Worm (Caenorhabditis elegans) whole organism, L1 larva: ENCODE results near the gene C17H12.2.

Experiments
- C04F5.9 ChIP-seq: sonication (generic microtip); optimal IDR thresholded peaks from 2 replicates; lab custom pipeline; 2016; ENCODE audit warnings: missing genetic modification characterization, missing compliant biosample characterization
- C16A3.4 ChIP-seq: fragments of 150-350 bp; optimal IDR thresholded peaks from 2 replicates; lab custom pipeline; 2014; ENCODE audit warnings: missing biosample characterization, missing genetic modification characterization
- aha-1 ChIP-seq: fragments of 150-350 bp; optimal IDR thresholded peaks from 2 replicates; lab custom pipeline; 2014; ENCODE audit warnings: missing biosample characterization, missing genetic modification characterization
- aly-2 ChIP-seq: fragments of 150-350 bp; optimal IDR thresholded peaks from 2 replicates; lab custom pipeline; 2014; ENCODE audit warnings: missing biosample characterization, missing genetic modification characterization
- ama-1 ChIP-seq: fragments of 150-350 bp; optimal IDR thresholded peaks from 2 replicates; lab custom pipeline; 2014
- blmp-1 ChIP-seq: fragments of 150-350 bp; optimal IDR thresholded peaks from 2 replicates; lab custom pipeline; 2014; ENCODE audit warnings: missing biosample characterization, missing genetic modification characterization
- ceh-8 ChIP-seq: fragments of 200-800 bp; sonication (Bioruptor generic); optimal IDR thresholded peaks from 2 replicates; lab custom pipeline; 2018; ENCODE audit warnings: mild to moderate bottlenecking, missing genetic modification characterization, moderate library complexity, missing compliant biosample characterization
- ceh-82 ChIP-seq, 3 experiments: fragments of 150-350 bp in 1 of 3; sonication (generic microtip) in 2 of 3; optimal IDR thresholded peaks; 2 replicates each; lab custom pipeline; 2014 to 2017; ENCODE audit warnings: missing biosample characterization in 3 of 3, missing genetic modification characterization in 3 of 3
- ceh-88 ChIP-seq: fragments of 200-800 bp; sonication (Bioruptor generic); IDR thresholded peaks from 2 replicates; pipeline ENCODE4 v1.3.6; 2022; ENCODE audit warnings: missing genetic modification characterization, missing compliant biosample characterization
- egl-13 ChIP-seq: sonication (generic microtip); optimal IDR thresholded peaks from 2 replicates; lab custom pipeline; 2016; ENCODE audit warnings: missing genotype, missing genetic modification reagents, missing genetic modification characterization, missing compliant biosample characterization
- elt-2 ChIP-seq: sonication (generic microtip); optimal IDR thresholded peaks from 2 replicates; lab custom pipeline; 2016; ENCODE audit warnings: missing genetic modification characterization, mild to moderate bottlenecking, inconsistent platforms, missing compliant biosample characterization, missing genetic modification reagents
- ets-5 ChIP-seq: fragments of 200-800 bp; sonication (Bioruptor generic); IDR thresholded peaks from 2 replicates; pipeline ENCODE4 v1.3.6; 2022; ENCODE audit warnings: missing genetic modification characterization, missing compliant biosample characterization
- fkh-10 ChIP-seq: sonication (generic microtip); optimal IDR thresholded peaks from 2 replicates; lab custom pipeline; 2017; ENCODE audit warnings: missing biosample characterization, missing genetic modification reagents, missing genetic modification characterization
- fkh-4 ChIP-seq: sonication (generic microtip); optimal IDR thresholded peaks from 2 replicates; lab custom pipeline; 2016; ENCODE audit warnings: missing compliant biosample characterization, missing genetic modification characterization, borderline replicate concordance
- isw-1 ChIP-seq: fragments of 200-800 bp; sonication (Bioruptor generic); IDR thresholded peaks from 2 replicates; pipeline ENCODE4 v1.3.6; 2022; ENCODE audit warnings: missing genetic modification characterization, missing compliant biosample characterization
- jun-1 ChIP-seq: fragments of 150-350 bp; optimal IDR thresholded peaks from 2 replicates; lab custom pipeline; 2014; ENCODE audit warnings: missing biosample characterization, missing genetic modification reagents, missing genetic modification characterization
- lin-14 ChIP-seq: fragments of 200-800 bp; sonication (Bioruptor generic); optimal IDR thresholded peaks from 2 replicates; lab custom pipeline; 2018; ENCODE audit warnings: mild to moderate bottlenecking, missing genetic modification characterization, moderate library complexity, missing compliant biosample characterization
- lin-35 ChIP-seq, 2 experiments: fragments of 150-350 bp; optimal IDR thresholded peaks; 2 replicates each; lab custom pipeline; 2014; ENCODE audit warnings: missing biosample characterization in 2 of 2, missing genetic modification characterization in 2 of 2, missing genetic modification reagents in 2 of 2
- lir-3 ChIP-seq: sonication (generic microtip); optimal IDR thresholded peaks from 2 replicates; lab custom pipeline; 2016; ENCODE audit warnings: mild to moderate bottlenecking, missing genetic modification characterization, moderate library complexity, missing compliant biosample characterization; ENCODE audit not compliant: poor library complexity
- lsy-2 ChIP-seq, 2 experiments: fragments of 150-350 bp; optimal IDR thresholded peaks; 2 replicates each; lab custom pipeline; 2014; ENCODE audit warnings: missing biosample characterization in 2 of 2, missing genetic modification characterization in 2 of 2
- mdl-1 ChIP-seq, 2 experiments: fragments of 150-350 bp; optimal IDR thresholded peaks; 2 replicates each; lab custom pipeline; 2014 to 2017; ENCODE audit warnings: missing biosample characterization in 2 of 2, missing genetic modification characterization in 2 of 2, inconsistent platforms in 1 of 2
- mep-1 ChIP-seq: fragments of 150-350 bp; optimal IDR thresholded peaks from 2 replicates; lab custom pipeline; 2014; ENCODE audit warnings: missing biosample characterization, missing genetic modification characterization
- nhr-12 ChIP-seq: sonication (generic microtip); optimal IDR thresholded peaks from 2 replicates; lab custom pipeline; 2017; ENCODE audit warnings: missing biosample characterization, missing genetic modification characterization
- nhr-19 ChIP-seq: fragments of 200-800 bp; sonication (Bioruptor generic); conservative IDR thresholded peaks from 2 replicates; pipeline ENCODE4 v1.3.6; 2022; ENCODE audit warnings: missing genetic modification characterization, missing compliant biosample characterization
- nhr-20 ChIP-seq: sonication (generic microtip); optimal IDR thresholded peaks from 2 replicates; lab custom pipeline; 2016; ENCODE audit warnings: mild to moderate bottlenecking, missing genetic modification characterization, missing compliant biosample characterization
- nhr-237 ChIP-seq: fragments of 150-350 bp; optimal IDR thresholded peaks from 2 replicates; lab custom pipeline; 2014; ENCODE audit warnings: missing biosample characterization, missing genetic modification characterization
- nhr-47 ChIP-seq: sonication (generic microtip); optimal IDR thresholded peaks from 2 replicates; lab custom pipeline; 2016; ENCODE audit warnings: mild to moderate bottlenecking, missing genetic modification characterization, moderate library complexity, missing compliant biosample characterization
- nhr-71 ChIP-seq: sonication (generic microtip); optimal IDR thresholded peaks from 2 replicates; lab custom pipeline; 2016; ENCODE audit warnings: mild to moderate bottlenecking, missing genetic modification characterization, moderate library complexity, missing compliant biosample characterization
- nhr-76 ChIP-seq: sonication (generic microtip); optimal IDR thresholded peaks from 2 replicates; lab custom pipeline; 2017; ENCODE audit warnings: missing biosample characterization, missing genetic modification characterization
- nhr-84 ChIP-seq: sonication (generic microtip); optimal IDR thresholded peaks from 2 replicates; lab custom pipeline; 2017; ENCODE audit warnings: missing biosample characterization, missing genetic modification characterization
- nhr-85 ChIP-seq: sonication (generic microtip); peaks from one replicate; lab custom pipeline; 2016; ENCODE audit warnings: missing genetic modification characterization, inconsistent platforms, missing compliant biosample characterization
- nhr-90 ChIP-seq: sonication (generic microtip); optimal IDR thresholded peaks from 2 replicates; lab custom pipeline; 2016; ENCODE audit warnings: mild to moderate bottlenecking, missing genetic modification characterization, missing compliant biosample characterization; ENCODE audit not compliant: poor library complexity
- pqm-1 ChIP-seq: sonication (generic microtip); optimal IDR thresholded peaks from 3 replicates; lab custom pipeline; 2017; ENCODE audit warnings: missing biosample characterization, missing genetic modification characterization
- snpc-4 ChIP-seq: fragments of 150-350 bp; optimal IDR thresholded peaks from 2 replicates; lab custom pipeline; 2014; ENCODE audit warnings: missing biosample characterization, missing genetic modification characterization
- snu-23 ChIP-seq: sonication (generic microtip); optimal IDR thresholded peaks from 2 replicates; lab custom pipeline; 2016; ENCODE audit warnings: missing genetic modification characterization, missing compliant biosample characterization
- sox-4 ChIP-seq: sonication (generic microtip); optimal IDR thresholded peaks from 2 replicates; lab custom pipeline; 2016; ENCODE audit warnings: missing genetic modification characterization, missing compliant biosample characterization
- sptf-1 ChIP-seq: fragments of 150-350 bp; optimal IDR thresholded peaks from 2 replicates; lab custom pipeline; 2014; ENCODE audit warnings: missing biosample characterization, missing genetic modification characterization
- sup-37 ChIP-seq: fragments of 200-800 bp; sonication (Bioruptor generic); optimal IDR thresholded peaks from 2 replicates; lab custom pipeline; 2018; ENCODE audit warnings: mild to moderate bottlenecking, missing genetic modification characterization, missing compliant biosample characterization
- tlp-1 ChIP-seq: fragments of 150-350 bp; optimal IDR thresholded peaks from 2 replicates; lab custom pipeline; 2014; ENCODE audit warnings: missing biosample characterization, missing genetic modification characterization
- unc-130 ChIP-seq: fragments of 150-350 bp; optimal IDR thresholded peaks from 2 replicates; lab custom pipeline; 2017; ENCODE audit warnings: missing biosample characterization, missing genetic modification characterization, inconsistent platforms
- unc-30 ChIP-seq: sonication (generic microtip); optimal IDR thresholded peaks from 2 replicates; lab custom pipeline; 2017; ENCODE audit warnings: missing biosample characterization, missing genetic modification characterization
- unc-86 ChIP-seq: sonication (generic microtip); optimal IDR thresholded peaks from 2 replicates; lab custom pipeline; 2016; ENCODE audit warnings: missing genetic modification characterization, missing compliant biosample characterization
- unc-98 ChIP-seq: fragments of 200-800 bp; sonication (Bioruptor generic); IDR thresholded peaks from 2 replicates; pipeline ENCODE4 v1.3.6; 2022; ENCODE audit warnings: missing genetic modification characterization, missing compliant biosample characterization
- vab-15 ChIP-seq: sonication (generic microtip); optimal IDR thresholded peaks from 2 replicates; lab custom pipeline; 2017; ENCODE audit warnings: missing genotype, mild to moderate bottlenecking, missing genetic modification characterization, missing compliant biosample characterization
- zag-1 ChIP-seq: fragments of 150-350 bp; optimal IDR thresholded peaks from 2 replicates; lab custom pipeline; 2014; ENCODE audit warnings: missing biosample characterization, missing genetic modification characterization
- ztf-4 ChIP-seq: fragments of 150-350 bp; optimal IDR thresholded peaks from 2 replicates; lab custom pipeline; 2014; ENCODE audit warnings: missing biosample characterization, missing genetic modification characterization

The C17H12.2 gene

ce11 chrIV:6792380-6793309 is 2.4 kb upstream of the C17H12.2 start:
- peak; percentile 47 for TF ChIP-seq nhr-71 (tag; lab: Kevin White, UChicago)
- TF ChIP-seq snu-23 (GFP tag; lab: Kevin White, UChicago) = peak; percentile 35
- TF ChIP-seq lsy-2 (tag; optimal IDR thresholded peaks at IDR 0.05; lab: Kevin White, UChicago) = no peak
- peak; percentile 2 for TF ChIP-seq elt-2
- no peak for TF ChIP-seq pqm-1 (tag; lab: Kevin White, UChicago)
- TF ChIP-seq snpc-4 (tag; lab: Kevin White, UChicago) = peak; percentile 49
- peak; percentile 32 for TF ChIP-seq nhr-20 (tag; lab: Kevin White, UChicago)
- TF ChIP-seq unc-98 (GFP tag; lab: Robert Waterston, UW) = no peak
- no peak for TF ChIP-seq unc-130 (tag; lab: Kevin White, UChicago)
- TF ChIP-seq aly-2 (tag; lab: Kevin White, UChicago) = peak; percentile 74
- TF ChIP-seq lin-35 (GFP tag; optimal IDR thresholded peaks at IDR 0.05; lab: Kevin White, UChicago) = peak in 1 of 2 experiments; percentile 21
- peak; percentile 43 for TF ChIP-seq nhr-90
- TF ChIP-seq nhr-19 = peak; percentile 41
- TF ChIP-seq fkh-4 (tag; lab: Kevin White, UChicago) = no peak
- TF ChIP-seq, all 84 proteins: peak for 9

- no peak for TF ChIP-seq lir-3
- TF ChIP-seq nhr-76 (tag; lab: Kevin White, UChicago) = no peak
- TF ChIP-seq nhr-84 = no peak
- TF ChIP-seq tlp-1 (tag; lab: Kevin White, UChicago) = no peak
- no peak for TF ChIP-seq lin-35 (GFP tag; optimal IDR thresholded peaks at IDR 0.05; lab: Kevin White, UChicago)
- TF ChIP-seq aly-2 (tag; lab: Kevin White, UChicago) = no peak
- no peak for TF ChIP-seq ztf-4 (tag; lab: Kevin White, UChicago)
- no peak for TF ChIP-seq nhr-71 (tag; lab: Kevin White, UChicago)
- no peak for TF ChIP-seq aha-1 (tag; lab: Kevin White, UChicago)
- no peak for TF ChIP-seq blmp-1 (tag; lab: Kevin White, UChicago)
- TF ChIP-seq sptf-1 (tag; lab: Kevin White, UChicago) = no peak
- TF ChIP-seq unc-30 = no peak
Measured at ce11 chrIV:6789950-6790349, 338 bp downstream of the C17H12.2 start.

- peak; percentile 37 for TF ChIP-seq egl-13
- TF ChIP-seq ceh-88 (GFP tag; lab: Robert Waterston, UW) = no peak
- TF ChIP-seq ceh-8 (GFP tag; lab: Kevin White, UChicago) = peak; percentile 1
- peak; percentile 54 for TF ChIP-seq snpc-4 (tag; lab: Kevin White, UChicago)
- no peak for TF ChIP-seq C04F5.9 (tag; lab: Kevin White, UChicago)
- peak in 1 of 2 experiments; percentile 49 for TF ChIP-seq mdl-1 (tag; optimal IDR thresholded peaks at IDR 0.05; lab: Kevin White, UChicago)
- TF ChIP-seq elt-2 = peak; percentile 39
- peak; percentile 39 for TF ChIP-seq blmp-1 (tag; lab: Kevin White, UChicago)
- TF ChIP-seq nhr-47 (tag; lab: Kevin White, UChicago) = peak; percentile 72
- TF ChIP-seq lin-14 (GFP tag; lab: Kevin White, UChicago) = peak; percentile 96
- TF ChIP-seq mep-1 = peak; percentile 87
- no peak for TF ChIP-seq C16A3.4 (tag; lab: Kevin White, UChicago)
- no peak for TF ChIP-seq sptf-1 (tag; lab: Kevin White, UChicago)
- TF ChIP-seq lin-35 (GFP tag; optimal IDR thresholded peaks at IDR 0.05; lab: Kevin White, UChicago) = peak; percentile 52 to 62
- no peak for TF ChIP-seq pqm-1 (tag; lab: Kevin White, UChicago)
- TF ChIP-seq nhr-85 (tag; lab: Kevin White, UChicago) = no peak
- no peak for TF ChIP-seq fkh-10 (GFP tag; lab: Kevin White, UChicago)
- peak; percentile 67 for TF ChIP-seq isw-1 (GFP tag; lab: Robert Waterston, UW)
- TF ChIP-seq nhr-20 (tag; lab: Kevin White, UChicago) = peak; percentile 70
- no peak for TF ChIP-seq sox-4 (tag; lab: Kevin White, UChicago)
- peak; percentile 19 for TF ChIP-seq ama-1 (lab: Kevin White, UChicago)
- no peak for TF ChIP-seq ets-5
- TF ChIP-seq nhr-84 = no peak
- peak; percentile 53 for TF ChIP-seq unc-86 (tag; lab: Kevin White, UChicago)
- no peak for TF ChIP-seq vab-15 (tag; lab: Kevin White, UChicago)
- TF ChIP-seq nhr-12 = no peak
- TF ChIP-seq nhr-19 = peak; percentile 71
- TF ChIP-seq lsy-2 (tag; optimal IDR thresholded peaks at IDR 0.05; lab: Kevin White, UChicago) = peak; percentile 65 to 68
- TF ChIP-seq ceh-82 (tag; optimal IDR thresholded peaks at IDR 0.05; lab: Kevin White, UChicago) = peak; percentile 47 to 78 (median 78)
- TF ChIP-seq lir-3 = no peak
- peak; percentile 25 for TF ChIP-seq jun-1
- TF ChIP-seq nhr-237 (tag; lab: Kevin White, UChicago) = peak; percentile 25
- TF ChIP-seq sup-37 (GFP tag; lab: Kevin White, UChicago) = peak; percentile 27
- TF ChIP-seq zag-1 (tag; lab: Kevin White, UChicago) = no peak
Measured at ce11 chrIV:6785873-6786272, 4.4 kb downstream of the C17H12.2 start.
